Worm (Caenorhabditis elegans): ENCODE results near the gene ZK792.1.

DNA sequence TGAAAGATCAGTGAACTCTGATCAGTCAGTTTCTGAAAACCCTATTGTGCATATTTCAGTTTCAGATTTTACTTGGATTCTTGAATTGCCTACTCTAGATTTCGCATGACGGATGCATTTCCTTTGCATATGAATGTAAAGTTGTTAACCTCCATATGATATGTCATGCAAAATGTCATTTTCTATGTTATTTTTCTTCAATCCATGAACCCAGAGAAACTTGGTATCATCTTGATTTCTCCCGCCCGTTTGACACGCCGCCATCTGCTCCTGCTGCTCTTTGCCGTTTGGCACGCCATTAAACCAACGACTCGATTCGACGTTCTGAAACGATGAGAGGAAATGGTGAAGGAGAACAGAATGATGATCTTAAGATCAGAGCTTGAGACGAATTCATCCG, 9.3 kb upstream of the ZK792.1 start:
- no peak for TF ChIP-seq med-1 (GFP tag; optimal IDR thresholded peaks at IDR 0.05; ENCODE audit: insufficient read depth)
- no peak for TF ChIP-seq flt-1 (GFP tag; IDR thresholded peaks at IDR 0.05)
- TF ChIP-seq ztf-29 (GFP tag; IDR thresholded peaks at IDR 0.05), result no peak
- no peak for TF ChIP-seq ztf-23 (GFP tag; IDR thresholded peaks at IDR 0.05)
- TF ChIP-seq ref-1 (GFP tag; conservative IDR thresholded peaks at IDR 0.05), result no peak
- TF ChIP-seq cog-1 (tag; optimal IDR thresholded peaks at IDR 0.05), result no peak
- TF ChIP-seq klf-2 (GFP tag; conservative IDR thresholded peaks at IDR 0.05), result no peak

Data from whole organism, midembryonic.